Fruit fly (Drosophila melanogaster): ENCODE data around the gene Vha100-4.

Gene Vha100-4

DNA sequence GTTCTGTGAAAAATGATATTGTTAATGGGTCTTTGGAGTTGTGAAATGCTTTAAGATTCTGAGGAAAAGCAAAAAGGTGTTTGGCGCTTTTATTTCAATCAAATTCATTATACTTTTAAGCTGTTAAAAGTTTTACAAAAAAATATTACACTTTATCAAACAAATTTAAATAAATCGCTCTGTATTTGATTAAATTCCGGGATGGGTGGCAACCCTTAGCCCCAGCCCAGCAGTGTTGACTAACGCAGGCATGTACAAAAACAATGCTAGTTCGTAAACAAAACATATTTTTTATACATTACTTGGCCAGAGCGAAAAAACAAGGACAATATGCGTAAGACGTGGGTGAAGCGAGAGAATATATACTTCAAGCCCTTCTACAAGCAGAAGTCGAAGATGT is 15.1 kb upstream of the Vha100-4 start, which contains the start of gene CG7685 (continued):
- TF ChIP-seq dpn (GFP tag; optimal IDR thresholded peaks at IDR 0.05) (peak; percentile 65 to 66), jigr1 (GFP tag; IDR thresholded peaks at IDR 0.05) (no peak), stwl (tag; optimal IDR thresholded peaks at IDR 0.05) (peak; percentile 89), odd (GFP tag; optimal IDR thresholded peaks at IDR 0.05) (peak; percentile 42), CG43689 (GFP tag; IDR thresholded peaks at IDR 0.05) (no peak), CG6654 (GFP tag; optimal IDR thresholded peaks at IDR 0.05) (no peak), fd3F (GFP tag; optimal IDR thresholded peaks at IDR 0.05) (peak; percentile 65), CG15514 (GFP tag; optimal IDR thresholded peaks at IDR 0.05) (peak; percentile 81), eve (GFP tag; optimal IDR thresholded peaks at IDR 0.05) (no peak), emc (GFP tag; optimal IDR thresholded peaks at IDR 0.05) (no peak), CG13624 (GFP tag; optimal IDR thresholded peaks at IDR 0.05) (peak; percentile 59), Gsc (GFP tag; IDR thresholded peaks at IDR 0.05) (no peak), tup (GFP tag; optimal IDR thresholded peaks at IDR 0.05) (peak; percentile 50), dmrt99B (tag; optimal IDR thresholded peaks at IDR 0.05) (peak; percentile 53), fd102C (GFP tag; optimal IDR thresholded peaks at IDR 0.05) (no peak), gcm2 (GFP tag; optimal IDR thresholded peaks at IDR 0.05) (peak; percentile 45), CG2202 (tag; optimal IDR thresholded peaks at IDR 0.05) (peak; percentile 17), CG32532 (GFP tag; IDR thresholded peaks at IDR 0.05) (peak; percentile 70), tio (GFP tag; optimal IDR thresholded peaks at IDR 0.05) (no peak), gcm (GFP tag; optimal IDR thresholded peaks at IDR 0.05) (peak; percentile 44), jumu (GFP tag; optimal IDR thresholded peaks at IDR 0.05) (peak; percentile 37), Dip2 (GFP tag; IDR thresholded peaks at IDR 0.05) (no peak), unc-4 (GFP tag; IDR thresholded peaks at IDR 0.05; ENCODE audit: partially characterized antibody) (peak; percentile 21; the same call in 1 of the 2 replicates), sna (GFP tag; IDR thresholded peaks at IDR 0.05; ENCODE audit: partially characterized antibody) (0 out of 2 replicates have a peak, but pooled peaks have one; percentile 25), CG15269 (tag; optimal IDR thresholded peaks at IDR 0.05) (peak; percentile 73), CG13894 (tag; optimal IDR thresholded peaks at IDR 0.05) (peak; percentile 67), cas (GFP tag; IDR thresholded peaks at IDR 0.05) (no peak), twi (tag; optimal IDR thresholded peaks at IDR 0.05) (peak; percentile 30), cg (GFP tag; optimal IDR thresholded peaks at IDR 0.05) (no peak), CG10654 (GFP tag; optimal IDR thresholded peaks at IDR 0.05) (peak; percentile 32), wek (GFP tag; optimal IDR thresholded peaks at IDR 0.05) (no peak), seq (GFP tag; IDR thresholded peaks at IDR 0.05) (no peak), CG14014 (GFP tag; IDR thresholded peaks at IDR 0.05) (peak; percentile 57; the same call in 1 of the 2 replicates), Ssrp (tag; optimal IDR thresholded peaks at IDR 0.05) (peak; percentile 33), sug (tag; optimal IDR thresholded peaks at IDR 0.05) (peak; percentile 65), slp2 (GFP tag; optimal IDR thresholded peaks at IDR 0.05) (peak; percentile 14), tna (GFP tag; IDR thresholded peaks at IDR 0.05; ENCODE audit: partially characterized antibody) (no peak), sob (GFP tag; IDR thresholded peaks at IDR 0.05) (peak; percentile 58; the same call in 1 of the 2 replicates), CG16815 (GFP tag; optimal IDR thresholded peaks at IDR 0.05) (no peak), corto (GFP tag; optimal IDR thresholded peaks at IDR 0.05) (no peak), CG13775 (GFP tag; optimal IDR thresholded peaks at IDR 0.05) (peak; percentile 53), zen2 (GFP tag; IDR thresholded peaks at IDR 0.05; ENCODE audit: partially characterized antibody) (no peak), Optix (GFP tag; IDR thresholded peaks at IDR 0.05) (no peak), CG12769 (tag; optimal IDR thresholded peaks at IDR 0.05) (peak; percentile 58), Xrp1 (GFP tag; IDR thresholded peaks at IDR 0.05) (peak; percentile 71), vnd (GFP tag; IDR thresholded peaks at IDR 0.05; ENCODE audit: partially characterized antibody) (no peak), Taf1 (GFP tag; IDR thresholded peaks at IDR 0.05) (0 out of 2 replicates have a peak, but pooled peaks have one; percentile 8), lilli (GFP tag; optimal IDR thresholded peaks at IDR 0.05) (peak; percentile 82), disco-r (GFP tag; optimal IDR thresholded peaks at IDR 0.05) (no peak), Xbp1 (GFP tag; optimal IDR thresholded peaks at IDR 0.05) (peak; percentile 70)

Measured in whole organism, embryonic.